Worm (Caenorhabditis elegans) whole organism, mixed stage, embryonic: Measurements from ENCODE around the gene spe-6.

ENCODE experiments used
- blmp-1 ChIP-seq: fragments of 150-350 bp; optimal IDR thresholded peaks from 2 replicates; lab custom pipeline; 2014; ENCODE audit warnings: missing biosample characterization, missing genetic modification characterization
- ces-1 ChIP-seq: fragments of 150-350 bp; optimal IDR thresholded peaks from 2 replicates; lab custom pipeline; 2014; ENCODE audit warnings: missing biosample characterization, missing genetic modification reagents, missing genetic modification characterization
- cnd-1 ChIP-seq: fragments of 200-800 bp; sonication (Bioruptor generic); optimal IDR thresholded peaks from 2 replicates; lab custom pipeline; 2018; ENCODE audit warnings: mild to moderate bottlenecking, missing genetic modification characterization, missing compliant biosample characterization
- nhr-12 ChIP-seq: fragments of 150-350 bp; optimal IDR thresholded peaks from 2 replicates; lab custom pipeline; 2014; ENCODE audit warnings: missing biosample characterization, missing genetic modification characterization
- nhr-237 ChIP-seq: fragments of 150-350 bp; optimal IDR thresholded peaks from 2 replicates; lab custom pipeline; 2014; ENCODE audit warnings: missing biosample characterization, missing genetic modification characterization
- nhr-76 ChIP-seq: sonication (generic microtip); optimal IDR thresholded peaks from 2 replicates; lab custom pipeline; 2017; ENCODE audit warnings: missing biosample characterization, missing genetic modification characterization
- unc-62 ChIP-seq: fragments of 150-350 bp; optimal IDR thresholded peaks from 2 replicates; lab custom pipeline; 2014; ENCODE audit warnings: missing biosample characterization, missing genetic modification reagents, missing genetic modification characterization
- zip-8 ChIP-seq: fragments of 150-350 bp; optimal IDR thresholded peaks from 2 replicates; lab custom pipeline; 2014; ENCODE audit warnings: missing biosample characterization, missing genetic modification characterization
- ztf-11 ChIP-seq: fragments of 150-350 bp; optimal IDR thresholded peaks from 2 replicates; lab custom pipeline; 2014; ENCODE audit warnings: missing biosample characterization, missing genetic modification characterization

DNA sequence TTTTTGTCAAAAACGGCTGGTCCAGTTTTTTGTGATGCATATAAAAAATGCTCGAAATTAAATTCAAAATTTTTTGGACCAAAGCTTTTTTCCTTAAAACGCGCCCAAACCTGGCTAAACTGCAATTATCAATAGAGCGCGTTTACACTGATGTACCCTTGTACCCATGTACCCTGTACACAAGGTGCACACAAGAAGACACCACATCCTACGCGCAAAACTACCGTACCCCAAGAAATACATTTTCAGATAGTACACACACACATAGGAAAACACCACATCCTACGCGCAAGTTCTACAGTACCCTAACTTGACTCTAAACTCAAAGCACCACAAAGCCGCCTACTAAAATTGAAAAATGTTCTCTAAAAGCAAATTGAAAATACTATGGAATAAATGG is 34.0 kb upstream of the spe-6 start:
- TF ChIP-seq zip-8 (tag; lab: Kevin White, UChicago) (no peak), nhr-76 (no peak), ztf-11 (no peak), nhr-12 (tag; lab: Kevin White, UChicago) (no peak), nhr-237 (tag; lab: Kevin White, UChicago) (no peak), unc-62 (GFP tag; lab: Kevin White, UChicago) (no peak), ces-1 (GFP tag; lab: Kevin White, UChicago) (no peak), cnd-1 (tag; lab: Kevin White, UChicago) (no peak), blmp-1 (tag; lab: Kevin White, UChicago) (no peak)
